Fruit fly (Drosophila melanogaster) whole organism: ENCODE data around the gene CG6791.

Experiments used
- Dll ChIP-seq: fragments of >200 bp; optimal IDR thresholded peaks from 2 replicates; lab custom pipeline; 2017
- usp ChIP-seq: fragments of >200 bp; optimal IDR thresholded peaks from 2 replicates; lab custom pipeline; 2017; ENCODE audit warnings: missing biosample characterization, missing genetic modification characterization, mixed read lengths

dm6 chr3R:11613252-11614036 lies 23.5 kb upstream of the CG6791 start:
- TF ChIP-seq usp (GFP tag; lab: Kevin White, UChicago) (no peak), Dll (lab: Kevin White, UChicago) (no peak)
